Worm (Caenorhabditis elegans): ENCODE results near the gene hrg-7.

The hrg-7 gene

DNA sequence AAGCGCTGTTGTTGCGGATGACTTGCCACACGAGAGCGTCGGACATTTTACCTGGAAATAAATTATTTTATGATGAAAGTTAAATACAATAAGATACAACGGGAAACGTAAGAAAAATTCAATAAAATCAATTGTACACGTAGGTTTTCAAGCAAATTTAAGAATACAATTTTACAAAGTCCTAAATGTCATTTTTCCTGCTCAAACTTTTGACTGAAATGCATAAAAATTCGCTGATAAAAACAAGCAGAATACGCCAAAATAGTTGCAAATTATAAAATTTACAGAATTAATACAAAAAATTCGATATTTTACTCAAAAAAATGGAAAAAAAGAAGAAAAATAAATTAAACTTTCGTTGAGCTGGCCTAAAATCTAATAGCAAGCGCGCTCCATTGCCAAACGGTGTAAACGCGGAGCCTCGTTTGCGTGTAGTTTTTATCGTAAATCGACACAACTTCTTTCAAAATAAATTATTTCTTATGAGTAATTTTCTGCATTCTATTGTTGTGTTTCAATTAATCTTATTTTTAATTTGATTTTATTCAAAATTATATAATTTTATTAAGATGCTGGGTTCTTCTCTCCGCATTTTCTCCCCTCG, 13.7 kb upstream of the hrg-7 start, which contains the start of the genes rpl-28 and mrpl-49 (continued):
- TF ChIP-seq nhr-48 (tag; optimal IDR thresholded peaks at IDR 0.05) = no peak
- no peak for TF ChIP-seq snpc-1.2 (GFP tag; IDR thresholded peaks at IDR 0.05)
- TF ChIP-seq nhr-237 (tag; optimal IDR thresholded peaks at IDR 0.05) = no peak
- TF ChIP-seq sdz-12 (GFP tag; optimal IDR thresholded peaks at IDR 0.05) = no peak
- TF ChIP-seq dmd-8 (GFP tag; IDR thresholded peaks at IDR 0.05) = no peak
- TF ChIP-seq T20F7.1 (GFP tag; optimal IDR thresholded peaks at IDR 0.05) = peak; percentile 99
- no peak for TF ChIP-seq nhr-41 (GFP tag; IDR thresholded peaks at IDR 0.05)
- no peak for TF ChIP-seq zfp-2 (tag; optimal IDR thresholded peaks at IDR 0.05)
- peak; percentile 90 for TF ChIP-seq dve-1 (tag; optimal IDR thresholded peaks at IDR 0.05; ENCODE audit: insufficient read depth)
- TF ChIP-seq mes-2 (tag; optimal IDR thresholded peaks at IDR 0.05; ENCODE audit: poor library complexity, severe bottlenecking) = no peak
- TF ChIP-seq snpc-4 (tag; optimal IDR thresholded peaks at IDR 0.05) = no peak
- no peak for TF ChIP-seq ceh-28 (tag; optimal IDR thresholded peaks at IDR 0.05)
- peak; percentile 54 for TF ChIP-seq nhr-102 (tag; optimal IDR thresholded peaks at IDR 0.05)
- TF ChIP-seq lin-39 (tag; optimal IDR thresholded peaks at IDR 0.05) = no peak
- TF ChIP-seq unc-130 (GFP tag; optimal IDR thresholded peaks at IDR 0.05) = no peak
- TF ChIP-seq lim-7 (GFP tag; IDR thresholded peaks at IDR 0.05) = no peak
- TF ChIP-seq lin-1 (GFP tag; IDR thresholded peaks at IDR 0.05) = no peak
- TF ChIP-seq zip-11 (GFP tag; IDR thresholded peaks at IDR 0.05) = no peak
- peak; percentile 98 for TF ChIP-seq nhr-6 (tag; optimal IDR thresholded peaks at IDR 0.05)
- no peak for TF ChIP-seq daf-16 (GFP tag; optimal IDR thresholded peaks at IDR 0.05)
- peak; percentile 57 for TF ChIP-seq daf-16 (tag; optimal IDR thresholded peaks at IDR 0.05)
- TF ChIP-seq F49E8.2 (tag; optimal IDR thresholded peaks at IDR 0.05; ENCODE audit: borderline replicate concordance) = no peak
- TF ChIP-seq ces-1 (GFP tag; optimal IDR thresholded peaks at IDR 0.05) = no peak
- peak; percentile 35 for TF ChIP-seq nhr-25 (tag; optimal IDR thresholded peaks at IDR 0.05; ENCODE audit: borderline replicate concordance, insufficient read depth)
- TF ChIP-seq spr-3 (GFP tag; optimal IDR thresholded peaks at IDR 0.05) = no peak
- no peak for TF ChIP-seq ceh-82 (tag; optimal IDR thresholded peaks at IDR 0.05)

DNA sequence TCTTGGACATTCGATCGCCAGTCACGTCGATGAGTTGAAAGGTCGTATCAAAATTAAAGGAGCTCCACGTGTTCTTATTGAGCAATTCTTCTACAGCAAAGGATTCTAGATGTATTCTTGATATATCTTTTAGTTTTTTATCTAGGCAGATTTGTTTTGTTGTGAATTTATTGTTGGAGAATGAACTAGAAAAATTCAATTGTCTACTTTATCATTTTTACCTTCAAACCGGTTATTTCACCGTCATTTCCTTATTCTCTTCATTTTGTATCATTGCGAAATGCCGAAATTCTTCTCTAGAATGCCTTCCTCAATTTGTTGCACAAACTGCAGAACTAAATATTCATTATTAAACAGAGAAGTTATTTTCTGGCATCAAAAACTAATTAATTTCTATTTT, 12.6 kb upstream of the hrg-7 start, which contains the start of gene R11D1.10:
TSS of gene R11D1.10 (plus strand) at position 301 of the 400 bp plus-strand sequence.
- no peak for TF ChIP-seq fos-1 (tag; optimal IDR thresholded peaks at IDR 0.05)
- TF ChIP-seq pqm-1 (tag; optimal IDR thresholded peaks at IDR 0.05) = no peak
- no peak for TF ChIP-seq unc-39 (tag; optimal IDR thresholded peaks at IDR 0.05)
- TF ChIP-seq ceh-32 (tag; optimal IDR thresholded peaks at IDR 0.05; ENCODE audit: poor library complexity) = no peak
- no peak for TF ChIP-seq T20F7.1 (GFP tag; optimal IDR thresholded peaks at IDR 0.05)
- TF ChIP-seq lin-38 (GFP tag; IDR thresholded peaks at IDR 0.05) = no peak
- no peak for TF ChIP-seq lir-3 (tag; optimal IDR thresholded peaks at IDR 0.05)

DNA sequence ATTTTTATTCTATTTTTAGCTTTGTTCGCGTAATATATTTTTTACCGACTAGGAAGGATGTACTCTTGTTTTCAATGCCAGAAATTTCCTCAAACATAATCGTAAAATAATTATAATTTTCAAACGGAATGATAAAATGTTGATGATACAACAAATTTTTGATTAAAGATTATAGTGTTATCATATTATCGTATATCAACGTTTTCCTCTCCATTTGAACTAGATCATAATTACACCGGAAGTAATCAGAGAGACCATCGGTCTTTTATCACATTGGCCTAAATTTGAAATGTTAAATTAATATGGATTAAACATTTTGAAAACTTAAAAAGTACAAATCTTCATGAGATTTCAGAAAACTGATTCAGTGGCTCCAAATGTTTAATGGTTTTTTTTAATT, 9.1 kb upstream of the hrg-7 start:
- TF ChIP-seq ceh-62 (tag; optimal IDR thresholded peaks at IDR 0.05) = no peak
- TF ChIP-seq tra-1 (GFP tag; IDR thresholded peaks at IDR 0.05) = no peak
- TF ChIP-seq dve-1 (tag; optimal IDR thresholded peaks at IDR 0.05; ENCODE audit: insufficient read depth) = peak; percentile 42
- TF ChIP-seq spr-1 (tag; optimal IDR thresholded peaks at IDR 0.05) = no peak
- TF ChIP-seq hlh-30 (tag; optimal IDR thresholded peaks at IDR 0.05; ENCODE audit: insufficient read depth) = no peak
- TF ChIP-seq mdt-29 (GFP tag; IDR thresholded peaks at IDR 0.05) = no peak
- peak; percentile 61 for TF ChIP-seq nhr-28 (tag; optimal IDR thresholded peaks at IDR 0.05)
- TF ChIP-seq set-16 (GFP tag; IDR thresholded peaks at IDR 0.05) = no peak
- TF ChIP-seq madf-9 (GFP tag; conservative IDR thresholded peaks at IDR 0.05) = no peak
- no peak for TF ChIP-seq daf-16 (GFP tag; optimal IDR thresholded peaks at IDR 0.05)
- peak; percentile 56 for TF ChIP-seq daf-16 (tag; optimal IDR thresholded peaks at IDR 0.05)
- TF ChIP-seq snpc-1.2 (GFP tag; IDR thresholded peaks at IDR 0.05) = no peak
- no peak for TF ChIP-seq ces-1 (GFP tag; optimal IDR thresholded peaks at IDR 0.05)
- TF ChIP-seq hlh-11 (tag; optimal IDR thresholded peaks at IDR 0.05) = peak; percentile 19
- TF ChIP-seq ama-1 (optimal IDR thresholded peaks at IDR 0.05) = no peak
- TF ChIP-seq nhr-77 (tag; optimal IDR thresholded peaks at IDR 0.05) = peak; percentile 55
- peak; percentile 58 for TF ChIP-seq pqm-1 (tag; optimal IDR thresholded peaks at IDR 0.05)
- no peak for TF ChIP-seq egl-27 (tag; optimal IDR thresholded peaks at IDR 0.05)

Measured in whole organism, L4 larva.